Worm (Caenorhabditis elegans) whole organism, dauer: ENCODE data around the gene npr-24.

Source experiments
- unc-62 ChIP-seq: sonication (generic microtip); optimal IDR thresholded peaks from 2 replicates; lab custom pipeline; 2017; ENCODE audit warnings: missing biosample characterization, missing genetic modification reagents, missing genetic modification characterization

npr-24 gene

DNA sequence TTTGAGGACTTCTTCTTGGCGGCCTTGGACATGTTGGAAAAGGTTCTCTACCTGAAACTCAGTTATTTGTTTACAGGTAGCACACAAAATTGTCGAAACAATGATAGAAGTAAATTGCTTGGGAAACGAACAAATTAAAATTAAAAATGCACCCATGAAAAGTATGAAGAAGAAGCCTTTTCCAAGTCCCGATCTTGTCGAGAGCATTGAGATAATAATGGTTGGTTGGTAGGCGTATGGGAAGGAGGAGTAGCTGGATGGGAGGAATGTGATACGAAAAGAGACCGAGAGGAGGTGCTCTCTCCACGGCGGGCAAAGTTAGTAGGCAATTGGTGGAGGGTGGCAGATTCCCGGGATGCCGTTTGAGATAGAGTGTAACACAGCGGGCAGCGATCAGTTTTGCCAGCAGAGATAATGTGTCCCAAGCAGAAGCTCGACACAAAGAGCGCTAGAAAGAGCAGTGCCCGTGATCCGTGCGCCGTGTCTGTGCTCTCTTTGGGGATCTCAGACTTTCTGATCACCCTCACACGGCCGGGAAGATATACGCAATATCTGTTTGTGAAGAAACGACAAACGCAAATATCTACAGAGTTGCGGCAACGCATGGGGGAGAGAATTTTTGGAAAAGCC is 30.0 kb downstream of the npr-24 start, which contains the start of gene mlc-2:
TSS of gene mlc-2 (minus strand) at position 51 of the 630 bp plus-strand sequence.
- no peak for TF ChIP-seq unc-62 (GFP tag; lab: Kevin White, UChicago)

DNA sequence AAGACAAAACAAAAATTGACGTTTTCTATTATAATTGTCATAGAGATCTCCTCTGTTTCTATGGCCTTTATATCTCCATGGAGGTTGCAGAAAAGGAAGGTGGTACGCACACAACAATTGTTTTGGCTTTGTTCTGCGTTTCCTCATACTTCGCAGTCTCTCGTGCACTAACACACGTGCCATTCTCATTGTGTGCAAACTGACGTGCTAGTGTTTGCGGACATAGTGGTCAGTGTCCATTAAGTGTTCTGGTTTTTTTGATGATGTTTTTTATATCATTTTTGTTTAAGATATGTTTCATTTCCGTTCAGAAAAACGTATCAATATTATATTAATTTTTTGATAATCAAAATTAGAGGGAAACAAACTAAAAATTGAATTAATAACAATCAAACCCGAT is 35.2 kb downstream of the npr-24 start, which contains the start of gene C36E6.2:
TSS of gene C36E6.2 (plus strand) at position 261 of the 400 bp plus-strand sequence.
- no peak for TF ChIP-seq unc-62 (GFP tag; lab: Kevin White, UChicago)

DNA sequence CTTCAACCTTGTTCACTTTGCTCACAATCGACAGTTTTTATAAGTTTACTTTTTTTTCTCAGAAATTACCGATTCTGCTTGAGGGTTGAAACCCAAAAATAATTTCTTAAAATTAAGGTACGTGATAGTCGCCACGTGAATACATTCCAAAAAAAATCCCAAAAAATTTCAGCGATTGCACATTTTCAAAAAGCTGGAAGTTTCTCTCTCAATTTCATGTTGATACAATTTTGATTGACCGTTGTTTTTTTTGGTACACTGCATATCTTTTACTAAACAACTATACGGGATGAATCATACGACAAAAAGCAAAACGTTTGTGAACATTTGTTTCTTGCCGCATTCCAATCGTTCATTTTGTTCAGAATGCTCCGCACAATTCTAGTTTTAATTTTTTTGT is 48.2 kb downstream of the npr-24 start, which contains the start of gene C36E6.8:
TSS of gene C36E6.8 (plus strand) at position 301 of the 400 bp plus-strand sequence.
- no peak for TF ChIP-seq unc-62 (GFP tag; lab: Kevin White, UChicago)

DNA sequence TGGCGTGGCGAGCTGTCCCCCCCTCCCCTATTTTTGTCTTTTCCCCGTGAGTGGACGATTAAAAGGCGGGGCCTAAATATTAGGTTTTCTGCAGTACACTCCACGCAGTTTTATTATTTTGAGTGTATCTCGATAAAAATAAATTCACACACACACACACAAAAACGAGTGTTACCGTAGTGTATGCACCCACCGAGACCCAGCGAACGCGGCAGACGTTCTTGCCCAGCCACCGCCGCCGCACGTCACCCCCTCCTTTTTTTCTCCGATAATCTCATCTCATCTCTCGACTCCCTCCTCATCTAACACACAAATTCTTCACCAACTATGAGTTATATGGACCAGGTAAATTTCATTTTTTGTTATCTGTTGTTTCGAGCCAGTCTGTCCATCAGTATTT is 52.4 kb downstream of the npr-24 start, which contains the start of gene fubl-3:
TSS of gene fubl-3 (plus strand) at position 212 of the 400 bp plus-strand sequence.
- TF ChIP-seq unc-62 (GFP tag; lab: Kevin White, UChicago) = no peak
